Fruit fly (Drosophila melanogaster) whole organism, embryonic: ENCODE results near the gene CG13239.

ENCODE experiments used
- B-H2 ChIP-seq: fragments of 200-800 bp; sonication (Bioruptor generic); optimal IDR thresholded peaks from 2 replicates; lab custom pipeline; 2018; ENCODE audit warnings: missing biosample characterization, mild to moderate bottlenecking, missing genetic modification characterization
- BtbVII ChIP-seq: fragments of 200-800 bp; sonication (Bioruptor generic); optimal IDR thresholded peaks from 3 replicates; lab custom pipeline; 2017; ENCODE audit warnings: missing biosample characterization, mild to moderate bottlenecking, missing genetic modification characterization
- CG10654 ChIP-seq: fragments of 200-800 bp; sonication (Bioruptor generic); optimal IDR thresholded peaks from 2 replicates; lab custom pipeline; 2016; ENCODE audit warnings: missing biosample characterization, missing genetic modification characterization
- CG17568 ChIP-seq: fragments of 200-800 bp; sonication (Bioruptor generic); optimal IDR thresholded peaks from 2 replicates; lab custom pipeline; 2018; ENCODE audit warnings: missing biosample characterization, mild to moderate bottlenecking, missing genetic modification characterization, moderate library complexity
- CG18011 ChIP-seq: fragments of 200-800 bp; sonication (Bioruptor generic); optimal IDR thresholded peaks from 2 replicates; lab custom pipeline; 2017; ENCODE audit warnings: missing biosample characterization, missing genetic modification characterization, mild to moderate bottlenecking, moderate library complexity, missing genotype
- CG2202 ChIP-seq: fragments of 200-800 bp; sonication (Bioruptor generic); optimal IDR thresholded peaks from 2 replicates; lab custom pipeline; 2018; ENCODE audit warnings: missing biosample characterization, mild to moderate bottlenecking, missing genetic modification characterization
- CG30020 ChIP-seq: fragments of 200-800 bp; optimal IDR thresholded peaks from 2 replicates; lab custom pipeline; 2019; ENCODE audit warnings: missing biosample characterization, mild to moderate bottlenecking, missing genetic modification characterization, moderate library complexity
- CG32772 ChIP-seq: fragments of 200-800 bp; sonication (Bioruptor generic); IDR thresholded peaks from 2 replicates; pipeline ENCODE4 v1.3.6; 2022; ENCODE audit warnings: missing biosample characterization, missing genetic modification characterization
- CG3407 ChIP-seq: fragments of 200-800 bp; sonication (Bioruptor generic); optimal IDR thresholded peaks from 2 replicates; lab custom pipeline; 2018; ENCODE audit warnings: missing biosample characterization, mild to moderate bottlenecking, missing genetic modification characterization
- CG4707 ChIP-seq: fragments of 200-800 bp; sonication (Bioruptor generic); optimal IDR thresholded peaks from 2 replicates; lab custom pipeline; 2018; ENCODE audit warnings: missing biosample characterization, mild to moderate bottlenecking, missing genetic modification characterization, moderate library complexity
- CG7928 ChIP-seq: fragments of 200-800 bp; sonication (Bioruptor generic); optimal IDR thresholded peaks from 2 replicates; lab custom pipeline; 2017; ENCODE audit warnings: missing biosample characterization, mild to moderate bottlenecking, missing genetic modification characterization
- CG7963 ChIP-seq: fragments of 200-800 bp; sonication (Bioruptor generic); IDR thresholded peaks from 3 replicates; pipeline ENCODE4 v1.3.6; 2022; ENCODE audit warnings: missing biosample characterization, missing genetic modification characterization; ENCODE audit not compliant: partially characterized antibody
- CG8924 ChIP-seq: fragments of 200-800 bp; optimal IDR thresholded peaks from 3 replicates; lab custom pipeline; 2019; ENCODE audit warnings: missing biosample characterization, mild to moderate bottlenecking, missing genetic modification characterization, moderate library complexity
- CG9215 ChIP-seq: fragments of 200-800 bp; sonication (Bioruptor generic); IDR thresholded peaks from 2 replicates; pipeline ENCODE4 v1.3.6; 2022; ENCODE audit warnings: missing biosample characterization, missing genetic modification characterization
- CTCF ChIP-seq: fragments of 200-800 bp; sonication (Bioruptor generic); optimal IDR thresholded peaks from 2 replicates; lab custom pipeline; 2017; ENCODE audit warnings: missing biosample characterization, mild to moderate bottlenecking, missing genetic modification characterization, moderate library complexity
- Dip3 ChIP-seq: fragments of 200-800 bp; sonication (Bioruptor generic); optimal IDR thresholded peaks from 3 replicates; lab custom pipeline; 2016; ENCODE audit warnings: missing biosample characterization, missing genetic modification characterization
- Ets65A ChIP-seq: fragments of 200-800 bp; sonication (Bioruptor generic); peaks from one replicate; lab custom pipeline; 2016; ENCODE audit warnings: missing biosample characterization, missing genetic modification characterization
- HHEX ChIP-seq: fragments of 200-800 bp; sonication (Bioruptor generic); optimal IDR thresholded peaks from 3 replicates; lab custom pipeline; 2017; ENCODE audit warnings: missing biosample characterization, mild to moderate bottlenecking, missing genetic modification characterization, missing genetic modification reagents
- Med ChIP-seq: fragments of 200-800 bp; sonication (Bioruptor generic); peaks from one replicate; lab custom pipeline; 2016; ENCODE audit warnings: missing biosample characterization, missing genetic modification characterization, mild to moderate bottlenecking, inconsistent platforms, moderate library complexity
- Mrtf ChIP-seq: fragments of 200-800 bp; sonication (Bioruptor generic); IDR thresholded peaks from 3 replicates; pipeline ENCODE4 v1.3.6; 2022; ENCODE audit warnings: missing biosample characterization, missing genetic modification characterization
- Nf-YA ChIP-seq: fragments of 200-800 bp; sonication (Bioruptor generic); IDR thresholded peaks from 2 replicates; pipeline ENCODE4 v1.3.6; 2022; ENCODE audit warnings: missing biosample characterization, missing genetic modification characterization
- Scr ChIP-seq: fragments of 200-800 bp; sonication (Bioruptor generic); IDR thresholded peaks from 2 replicates; pipeline ENCODE4 v1.3.6; 2022; ENCODE audit warnings: missing biosample characterization, missing genetic modification characterization; ENCODE audit not compliant: partially characterized antibody
- Stat92E ChIP-seq, 3 experiments: fragments of >200 bp in 2 of 3; fragments of 200-800 bp in 1 of 3; sonication (Bioruptor generic) in 1 of 3; optimal IDR thresholded peaks; 2 replicates each; lab custom pipeline; 2017 to 2019; ENCODE audit warnings: missing biosample characterization in 3 of 3, missing genetic modification characterization in 3 of 3, mild to moderate bottlenecking in 1 of 3, moderate library complexity in 1 of 3
- Taf1 ChIP-seq: fragments of 200-800 bp; sonication (Bioruptor generic); IDR thresholded peaks from 2 replicates; pipeline ENCODE4 v1.3.6; 2022; ENCODE audit warnings: missing biosample characterization, missing genetic modification characterization
- Tbp ChIP-seq: fragments of >200 bp; optimal IDR thresholded peaks from 2 replicates; lab custom pipeline; 2018; ENCODE audit warnings: missing biosample characterization, missing genetic modification characterization
- YL-1 ChIP-seq: fragments of 200-800 bp; sonication (Bioruptor generic); optimal IDR thresholded peaks from 3 replicates; lab custom pipeline; 2017; ENCODE audit warnings: missing biosample characterization, mild to moderate bottlenecking, missing genetic modification characterization
- ap ChIP-seq: fragments of 200-800 bp; sonication (Bioruptor generic); IDR thresholded peaks from 2 replicates; pipeline ENCODE4 v1.3.6; 2022; ENCODE audit warnings: missing biosample characterization, missing genetic modification characterization
- bigmax ChIP-seq: fragments of 200-800 bp; sonication (Bioruptor generic); optimal IDR thresholded peaks from 2 replicates; lab custom pipeline; 2018; ENCODE audit warnings: missing biosample characterization, mild to moderate bottlenecking, missing genetic modification characterization
- cato ChIP-seq: fragments of 200-800 bp; sonication (Bioruptor generic); optimal IDR thresholded peaks from 2 replicates; lab custom pipeline; 2016; ENCODE audit warnings: missing biosample characterization, missing genetic modification characterization, borderline replicate concordance
- caup ChIP-seq: fragments of 200-800 bp; sonication (Bioruptor generic); optimal IDR thresholded peaks from 3 replicates; lab custom pipeline; 2017; ENCODE audit warnings: missing biosample characterization, mild to moderate bottlenecking, missing genetic modification characterization, moderate library complexity; ENCODE audit not compliant: severe bottlenecking
- chif ChIP-seq, 2 experiments: fragments of 200-800 bp; sonication (Bioruptor generic); optimal IDR thresholded peaks; 3 replicates each; lab custom pipeline; 2016; ENCODE audit warnings: missing biosample characterization in 2 of 2, missing genetic modification characterization in 2 of 2
- chm ChIP-seq: fragments of 200-800 bp; sonication (Bioruptor generic); IDR thresholded peaks from 2 replicates; pipeline ENCODE4 v1.3.6; 2022; ENCODE audit warnings: missing biosample characterization, missing genetic modification characterization
- dm ChIP-seq: fragments of 200-800 bp; sonication (Bioruptor generic); optimal IDR thresholded peaks from 3 replicates; lab custom pipeline; 2016; ENCODE audit warnings: missing biosample characterization, missing genetic modification characterization
- emc ChIP-seq: fragments of 200-800 bp; sonication (Bioruptor generic); optimal IDR thresholded peaks from 2 replicates; lab custom pipeline; 2016; ENCODE audit warnings: missing biosample characterization, missing genetic modification characterization
- fu2 ChIP-seq: fragments of 200-800 bp; sonication (Bioruptor generic); optimal IDR thresholded peaks from 2 replicates; lab custom pipeline; 2016; ENCODE audit warnings: missing biosample characterization, missing genetic modification characterization
- gem ChIP-seq: fragments of 200-800 bp; sonication (Bioruptor generic); optimal IDR thresholded peaks from 2 replicates; lab custom pipeline; 2019; ENCODE audit warnings: missing biosample characterization, mild to moderate bottlenecking, missing genetic modification characterization, moderate library complexity
- gt ChIP-seq: fragments of 200-800 bp; sonication (Bioruptor generic); IDR thresholded peaks from 2 replicates; pipeline ENCODE4 v1.3.6; 2022; ENCODE audit warnings: missing biosample characterization, missing genetic modification characterization
- ind ChIP-seq: fragments of 200-800 bp; sonication (Bioruptor generic); optimal IDR thresholded peaks from 3 replicates; lab custom pipeline; 2016; ENCODE audit warnings: missing biosample characterization, missing genetic modification characterization
- klu ChIP-seq: fragments of 200-800 bp; sonication (Bioruptor generic); IDR thresholded peaks from 2 replicates; pipeline ENCODE4 v1.3.6; 2022; ENCODE audit warnings: missing biosample characterization, missing genetic modification characterization
- nmo ChIP-seq: fragments of 200-800 bp; sonication (Bioruptor generic); optimal IDR thresholded peaks from 2 replicates; lab custom pipeline; 2018; ENCODE audit warnings: missing biosample characterization, mild to moderate bottlenecking, missing genetic modification characterization, moderate library complexity
- org-1 ChIP-seq: fragments of 200-800 bp; sonication (Bioruptor generic); optimal IDR thresholded peaks from 2 replicates; lab custom pipeline; 2017; ENCODE audit warnings: missing biosample characterization, missing genetic modification characterization
- pho ChIP-seq: fragments of 200-800 bp; sonication (Bioruptor generic); optimal IDR thresholded peaks from 2 replicates; lab custom pipeline; 2016; ENCODE audit warnings: missing biosample characterization, missing genetic modification characterization
- sens ChIP-seq: fragments of 200-800 bp; sonication (Bioruptor generic); peaks from one replicate; lab custom pipeline; 2016; ENCODE audit warnings: missing biosample characterization, missing genetic modification characterization
- ttk ChIP-seq: fragments of 200-800 bp; sonication (Bioruptor generic); IDR thresholded peaks from 2 replicates; pipeline ENCODE4 v2.1.2; 2022; ENCODE audit warnings: missing biosample characterization, missing genetic modification characterization
- tup ChIP-seq: fragments of 200-800 bp; sonication (Bioruptor generic); optimal IDR thresholded peaks from 2 replicates; lab custom pipeline; 2016; ENCODE audit warnings: missing biosample characterization, mild to moderate bottlenecking, missing genetic modification characterization, moderate library complexity
- zen ChIP-seq: fragments of 200-800 bp; sonication (Bioruptor generic); optimal IDR thresholded peaks from 3 replicates; lab custom pipeline; 2018; ENCODE audit warnings: missing biosample characterization, mild to moderate bottlenecking, missing genetic modification characterization, moderate library complexity

The CG13239 gene

dm6 chr3L:22878723-22879343 is 18.2 kb downstream of the CG13239 start, which contains the start of the genes Chro and Ssl1 (continued):
- peak; percentile 100 for TF ChIP-seq tup (GFP tag; lab: Kevin White, UChicago)
- peak; percentile 100 for TF ChIP-seq caup
- peak; percentile 99 for TF ChIP-seq YL-1 (GFP tag; lab: Kevin White, UChicago)
- TF ChIP-seq gem (tag; lab: Kevin White, UChicago), result peak; percentile 100
- peak; percentile 87 for TF ChIP-seq bigmax
- peak; percentile 100 for TF ChIP-seq org-1 (GFP tag; lab: Kevin White, UChicago)
- TF ChIP-seq CG3407 (GFP tag; lab: Kevin White, UChicago), result peak; percentile 99
- TF ChIP-seq zen, result peak; percentile 100
- peak; percentile 100 for TF ChIP-seq gt
- TF ChIP-seq pho (GFP tag; lab: Kevin White, UChicago), result peak; percentile 100
- TF ChIP-seq chm (GFP tag; lab: Robert Waterston, UW), result peak; percentile 100
- TF ChIP-seq CG18011 (GFP tag; lab: Kevin White, UChicago), result peak; percentile 94
- peak; percentile 100 for TF ChIP-seq fu2 (GFP tag; lab: Kevin White, UChicago)
- peak; percentile 98 for TF ChIP-seq CG4707
- peak; percentile 100 for TF ChIP-seq sens (GFP tag; lab: Kevin White, UChicago)
- TF ChIP-seq Mrtf (GFP tag; lab: Robert Waterston, UW), result peak; percentile 100
- peak; percentile 97 for TF ChIP-seq B-H2 (GFP tag; lab: Kevin White, UChicago)
- peak; percentile 100 for TF ChIP-seq Dip3 (GFP tag; lab: Kevin White, UChicago)
- TF ChIP-seq emc, result peak; percentile 99
- TF ChIP-seq CG30020 (tag; lab: Kevin White, UChicago), result peak; percentile 93
- TF ChIP-seq HHEX, result peak; percentile 100
- peak; percentile 100 for TF ChIP-seq BtbVII (GFP tag; lab: Kevin White, UChicago)
- no peak for TF ChIP-seq Tbp
- peak; percentile 100 for TF ChIP-seq ind (GFP tag; lab: Kevin White, UChicago)
- peak; percentile 99 for TF ChIP-seq CG9215
- TF ChIP-seq CG2202 (tag; lab: Kevin White, UChicago), result peak; percentile 100
- no peak; the same call in none of the 2 replicates for TF ChIP-seq Scr (GFP tag; lab: Robert Waterston, UW)
- TF ChIP-seq dm (GFP tag; lab: Kevin White, UChicago), result peak; percentile 100
- TF ChIP-seq Stat92E (GFP tag; optimal IDR thresholded peaks at IDR 0.05; lab: Kevin White, UChicago), result peak in 1 of 3 experiments; percentile 100
- no peak for TF ChIP-seq CG7963
- peak; percentile 100 for TF ChIP-seq Nf-YA
- TF ChIP-seq CG8924 (tag; lab: Kevin White, UChicago), result peak; percentile 100
- peak; percentile 100 for TF ChIP-seq klu (GFP tag; lab: Robert Waterston, UW)
- peak; percentile 100 for TF ChIP-seq CG10654
- peak; percentile 87 for TF ChIP-seq CG7928
- TF ChIP-seq CG32772, result peak; percentile 100
- peak; percentile 100 for TF ChIP-seq ttk (GFP tag; lab: Robert Waterston, UW)
- TF ChIP-seq CG17568 (GFP tag; lab: Kevin White, UChicago), result peak; percentile 99

- TF ChIP-seq Med (GFP tag; lab: Kevin White, UChicago), result peak; percentile 53
- peak; percentile 55 for TF ChIP-seq Ets65A (GFP tag; lab: Kevin White, UChicago)
- TF ChIP-seq CTCF (GFP tag; lab: Kevin White, UChicago), result no peak
- TF ChIP-seq ap, result no peak
- no peak for TF ChIP-seq chif (GFP tag; optimal IDR thresholded peaks at IDR 0.05; lab: Kevin White, UChicago)
- no peak for TF ChIP-seq CG7928
- TF ChIP-seq Taf1 (GFP tag; lab: Robert Waterston, UW), result no peak
- TF ChIP-seq nmo (GFP tag; lab: Kevin White, UChicago), result no peak
- TF ChIP-seq cato (GFP tag; lab: Kevin White, UChicago), result no peak
Observed at dm6 chr3L:22879344-22879723, 18.7 kb downstream of the CG13239 start.
